Fruit fly (Drosophila melanogaster) whole organism, prepupa: Measurements from ENCODE around the gene CG15550.
A peak's percentile ranks its signal among the peaks of the same experiment; 100 is the strongest.

Experiments used
- CG10631 ChIP-seq: fragments of 200-800 bp; sonication (Bioruptor generic); optimal IDR thresholded peaks from 2 replicates; lab custom pipeline; 2016; ENCODE audit warnings: missing biosample characterization, missing genetic modification characterization
- CG10669 ChIP-seq: fragments of 200-800 bp; sonication (Bioruptor generic); optimal IDR thresholded peaks from 3 replicates; lab custom pipeline; 2018; ENCODE audit warnings: missing biosample characterization, mild to moderate bottlenecking, missing genetic modification characterization, moderate library complexity
- CG11294 ChIP-seq: fragments of 200-800 bp; sonication (Bioruptor generic); IDR thresholded peaks from 2 replicates; pipeline ENCODE4 v1.3.6; 2022; ENCODE audit warnings: missing biosample characterization, missing genetic modification characterization
- CG11762 ChIP-seq: fragments of 200-800 bp; sonication (Bioruptor generic); optimal IDR thresholded peaks from 3 replicates; lab custom pipeline; 2016; ENCODE audit warnings: missing biosample characterization, missing genetic modification characterization; ENCODE audit not compliant: insufficient read depth
- CG15336 ChIP-seq: fragments of 200-800 bp; sonication (Bioruptor generic); IDR thresholded peaks from 2 replicates; pipeline ENCODE4 v1.3.6; 2022; ENCODE audit warnings: missing biosample characterization, missing genetic modification characterization
- CG16779 ChIP-seq: fragments of 200-800 bp; sonication (Bioruptor generic); optimal IDR thresholded peaks from 3 replicates; lab custom pipeline; 2017; ENCODE audit warnings: missing biosample characterization, mild to moderate bottlenecking, missing genetic modification characterization
- CG31627 ChIP-seq: fragments of 200-800 bp; sonication (Bioruptor generic); optimal IDR thresholded peaks from 3 replicates; lab custom pipeline; 2016; ENCODE audit warnings: missing biosample characterization, missing genetic modification characterization
- CG32006 ChIP-seq: fragments of 200-800 bp; sonication (Bioruptor generic); optimal IDR thresholded peaks from 3 replicates; lab custom pipeline; 2017; ENCODE audit warnings: missing biosample characterization, mild to moderate bottlenecking, missing genetic modification characterization
- CG34406 ChIP-seq: fragments of 200-800 bp; sonication (Bioruptor generic); optimal IDR thresholded peaks from 3 replicates; lab custom pipeline; 2016; ENCODE audit warnings: missing biosample characterization, missing genetic modification characterization
- CG3919 ChIP-seq: fragments of 200-800 bp; sonication (Bioruptor generic); optimal IDR thresholded peaks from 3 replicates; lab custom pipeline; 2016; ENCODE audit warnings: missing biosample characterization, missing genetic modification characterization
- CG4318 ChIP-seq: fragments of 200-800 bp; sonication (Bioruptor generic); optimal IDR thresholded peaks from 3 replicates; lab custom pipeline; 2017; ENCODE audit warnings: missing biosample characterization, mild to moderate bottlenecking, missing genetic modification characterization
- CG6163 ChIP-seq: fragments of 200-800 bp; sonication (Bioruptor generic); IDR thresholded peaks from 3 replicates; pipeline ENCODE4 v1.3.6; 2022; ENCODE audit warnings: missing biosample characterization, missing genetic modification characterization
- CG6276 ChIP-seq: fragments of 200-800 bp; sonication (Bioruptor generic); optimal IDR thresholded peaks from 2 replicates; lab custom pipeline; 2017; ENCODE audit warnings: missing biosample characterization, mild to moderate bottlenecking, missing genetic modification characterization
- CG6808 ChIP-seq: fragments of 200-800 bp; sonication (Bioruptor generic); optimal IDR thresholded peaks from 3 replicates; lab custom pipeline; 2017; ENCODE audit warnings: missing biosample characterization, missing genetic modification characterization, mild to moderate bottlenecking, moderate library complexity, missing genetic modification reagents
- CG6854 ChIP-seq: fragments of 200-800 bp; sonication (Bioruptor generic); optimal IDR thresholded peaks from 2 replicates; lab custom pipeline; 2017; ENCODE audit warnings: missing biosample characterization, mild to moderate bottlenecking, missing genetic modification characterization
- CG7368 ChIP-seq: fragments of 200-800 bp; sonication (Bioruptor generic); optimal IDR thresholded peaks from 3 replicates; lab custom pipeline; 2016; ENCODE audit warnings: missing biosample characterization, missing genetic modification characterization
- CG8119 ChIP-seq: fragments of 200-800 bp; sonication (Bioruptor generic); IDR thresholded peaks from 3 replicates; pipeline ENCODE4 v1.3.6; 2022; ENCODE audit warnings: missing biosample characterization, missing genetic modification characterization
- CG8632 ChIP-seq: fragments of 200-800 bp; sonication (Bioruptor generic); optimal IDR thresholded peaks from 3 replicates; lab custom pipeline; 2016; ENCODE audit warnings: missing biosample characterization, missing genetic modification characterization
- CG9139 ChIP-seq: fragments of 200-800 bp; sonication (Bioruptor generic); optimal IDR thresholded peaks from 3 replicates; lab custom pipeline; 2017; ENCODE audit warnings: missing biosample characterization, mild to moderate bottlenecking, missing genetic modification characterization
- Eip78C ChIP-seq: fragments of 200-800 bp; sonication (Bioruptor generic); peaks from one replicate; lab custom pipeline; 2016; ENCODE audit warnings: missing biosample characterization, missing genetic modification characterization
- Ets21C ChIP-seq: fragments of 200-800 bp; sonication (Bioruptor generic); optimal IDR thresholded peaks from 3 replicates; lab custom pipeline; 2016; ENCODE audit warnings: missing biosample characterization, missing genetic modification characterization
- Ets96B ChIP-seq: fragments of 200-800 bp; optimal IDR thresholded peaks from 2 replicates; lab custom pipeline; 2019; ENCODE audit warnings: missing biosample characterization, mild to moderate bottlenecking, missing genetic modification characterization, moderate library complexity
- Hr39 ChIP-seq: fragments of 200-800 bp; sonication (Bioruptor generic); optimal IDR thresholded peaks from 2 replicates; lab custom pipeline; 2016; ENCODE audit warnings: missing biosample characterization, missing genetic modification characterization
- Smox ChIP-seq: fragments of 200-800 bp; sonication (Bioruptor generic); optimal IDR thresholded peaks from 3 replicates; lab custom pipeline; 2016; ENCODE audit warnings: missing biosample characterization, missing genetic modification characterization
- Sox102F ChIP-seq: fragments of 200-800 bp; sonication (Bioruptor generic); optimal IDR thresholded peaks from 2 replicates; lab custom pipeline; 2016; ENCODE audit warnings: missing biosample characterization, mild to moderate bottlenecking, missing genetic modification characterization
- achi ChIP-seq: fragments of 200-800 bp; sonication (Bioruptor generic); optimal IDR thresholded peaks from 3 replicates; lab custom pipeline; 2016; ENCODE audit warnings: missing biosample characterization, missing genetic modification characterization
- dac ChIP-seq: fragments of 200-800 bp; sonication (Bioruptor generic); optimal IDR thresholded peaks from 2 replicates; lab custom pipeline; 2017; ENCODE audit warnings: missing biosample characterization, mild to moderate bottlenecking, missing genetic modification characterization
- eg ChIP-seq: fragments of 200-800 bp; sonication (Bioruptor generic); IDR thresholded peaks from 3 replicates; pipeline ENCODE4 v1.3.6; 2022; ENCODE audit warnings: missing biosample characterization, missing genetic modification characterization
- esn ChIP-seq: fragments of 200-800 bp; sonication (Bioruptor generic); optimal IDR thresholded peaks from 2 replicates; lab custom pipeline; 2016; ENCODE audit warnings: missing biosample characterization, mild to moderate bottlenecking, missing genetic modification characterization, moderate library complexity
- fd85E ChIP-seq: fragments of 200-800 bp; sonication (Bioruptor generic); optimal IDR thresholded peaks from 3 replicates; lab custom pipeline; 2016; ENCODE audit warnings: missing biosample characterization, missing genetic modification characterization
- fkh ChIP-seq: fragments of 200-800 bp; sonication (Bioruptor generic); optimal IDR thresholded peaks from 3 replicates; lab custom pipeline; 2017; ENCODE audit warnings: missing biosample characterization, mild to moderate bottlenecking, missing genetic modification characterization, moderate library complexity
- pdm3 ChIP-seq: fragments of 200-800 bp; sonication (Bioruptor generic); optimal IDR thresholded peaks from 3 replicates; lab custom pipeline; 2016; ENCODE audit warnings: missing biosample characterization, missing genetic modification characterization
- svp ChIP-seq: fragments of 200-800 bp; sonication (Bioruptor generic); peaks from one replicate; lab custom pipeline; 2016; ENCODE audit warnings: missing biosample characterization, missing genetic modification characterization

CG15550 gene

dm6 chr3R:30909840-30910239 is 27.1 kb downstream of the CG15550 start:
- TF ChIP-seq CG6854 (GFP tag; lab: Kevin White, UChicago) (no peak), fd85E (GFP tag; lab: Kevin White, UChicago) (no peak), CG7368 (no peak), Eip78C (no peak), CG11762 (GFP tag; lab: Kevin White, UChicago) (no peak), achi (no peak), CG9139 (no peak), CG34406 (GFP tag; lab: Kevin White, UChicago) (no peak), Ets21C (no peak), CG4318 (GFP tag; lab: Kevin White, UChicago) (no peak), CG6163 (GFP tag; lab: Robert Waterston, UW) (no peak), Sox102F (GFP tag; lab: Kevin White, UChicago) (no peak), eg (GFP tag; lab: Robert Waterston, UW) (no peak), dac (GFP tag; lab: Kevin White, UChicago) (no peak), CG3919 (GFP tag; lab: Kevin White, UChicago) (no peak), CG8632 (no peak), CG16779 (tag; lab: Kevin White, UChicago) (no peak), CG11294 (GFP tag; lab: Robert Waterston, UW) (no peak), esn (no peak), Ets96B (tag; lab: Kevin White, UChicago) (no peak)

- TF ChIP-seq CG6854 (GFP tag; lab: Kevin White, UChicago) (no peak), Smox (GFP tag; lab: Kevin White, UChicago) (no peak), CG31627 (GFP tag; lab: Kevin White, UChicago) (no peak), svp (GFP tag; lab: Kevin White, UChicago) (no peak), fkh (GFP tag; lab: Kevin White, UChicago) (no peak), dac (GFP tag; lab: Kevin White, UChicago) (no peak), fd85E (GFP tag; lab: Kevin White, UChicago) (no peak), CG6808 (GFP tag; lab: Kevin White, UChicago) (no peak)
These were observed 27.9 kb downstream of the CG15550 start for dm6 chr3R:30909032-30909431.

- no peak for TF ChIP-seq CG11762 (GFP tag; lab: Kevin White, UChicago)
- no peak for TF ChIP-seq eg (GFP tag; lab: Robert Waterston, UW)
- TF ChIP-seq svp (GFP tag; lab: Kevin White, UChicago), result peak; percentile 27
- no peak for TF ChIP-seq CG15336 (GFP tag; lab: Robert Waterston, UW)
- TF ChIP-seq CG10631 (GFP tag; lab: Kevin White, UChicago), result no peak
These were observed 32.9 kb downstream of the CG15550 start for dm6 chr3R:30903994-30904393.

- TF ChIP-seq CG8119 (GFP tag; lab: Robert Waterston, UW) (no peak), Hr39 (no peak), CG7368 (no peak), CG32006 (GFP tag; lab: Kevin White, UChicago) (no peak), CG6276 (GFP tag; lab: Kevin White, UChicago) (no peak), esn (no peak), pdm3 (GFP tag; lab: Kevin White, UChicago) (no peak), CG31627 (GFP tag; lab: Kevin White, UChicago) (no peak)
- TF ChIP-seq, all 60 proteins: peak for 0
These were observed 34.8 kb downstream of the CG15550 start, which contains the start of gene CG33483 for dm6 chr3R:30902061-30902460. TSS of gene CG33483 (minus strand) at chr3R:30902161.

dm6 chr3R:30893738-30894137 is 43.2 kb downstream of the CG15550 start, which contains the start of gene Cyp4c3:
TSS of gene Cyp4c3 (plus strand) at chr3R:30894038.
- no peak for TF ChIP-seq CG6808 (GFP tag; lab: Kevin White, UChicago)
- no peak for TF ChIP-seq fd85E (GFP tag; lab: Kevin White, UChicago)
- TF ChIP-seq fkh (GFP tag; lab: Kevin White, UChicago), result no peak
- TF ChIP-seq CG11762 (GFP tag; lab: Kevin White, UChicago), result no peak
- TF ChIP-seq CG32006 (GFP tag; lab: Kevin White, UChicago), result no peak
- TF ChIP-seq eg (GFP tag; lab: Robert Waterston, UW), result no peak
- no peak for TF ChIP-seq CG10669
- TF ChIP-seq CG9139, result no peak
